Worm (Caenorhabditis elegans) whole organism, midembryonic: ENCODE data around the gene W04H10.5.

Experiments
- cog-1 ChIP-seq: sonication (generic microtip); optimal IDR thresholded peaks from 2 replicates; lab custom pipeline; 2016; ENCODE audit warnings: missing genetic modification characterization, missing compliant biosample characterization
- flt-1 ChIP-seq: fragments of 200-800 bp; sonication (Bioruptor generic); IDR thresholded peaks from 2 replicates; pipeline ENCODE4 v1.3.6; 2022; ENCODE audit warnings: missing genetic modification characterization, missing compliant biosample characterization
- med-1 ChIP-seq: sonication (generic microtip); optimal IDR thresholded peaks from 2 replicates; lab custom pipeline; 2017; ENCODE audit warnings: missing genetic modification characterization, mild to moderate bottlenecking, missing compliant biosample characterization, antibody characterized with exemption, missing genetic modification reagents; ENCODE audit not compliant: insufficient read depth
- ref-1 ChIP-seq: fragments of 200-800 bp; sonication (Bioruptor generic); conservative IDR thresholded peaks from 2 replicates; pipeline ENCODE4 v1.3.6; 2022; ENCODE audit warnings: missing genetic modification reagents, missing genetic modification characterization, missing compliant biosample characterization
- ztf-23 ChIP-seq: fragments of 200-800 bp; sonication (Bioruptor generic); IDR thresholded peaks from 2 replicates; pipeline ENCODE4 v1.3.6; 2022; ENCODE audit warnings: missing genetic modification reagents, missing genetic modification characterization, missing compliant biosample characterization
- ztf-29 ChIP-seq: fragments of 200-800 bp; sonication (Bioruptor generic); IDR thresholded peaks from 2 replicates; pipeline ENCODE4 v1.3.6; 2022; ENCODE audit warnings: missing genetic modification reagents, missing genetic modification characterization, missing compliant biosample characterization

DNA sequence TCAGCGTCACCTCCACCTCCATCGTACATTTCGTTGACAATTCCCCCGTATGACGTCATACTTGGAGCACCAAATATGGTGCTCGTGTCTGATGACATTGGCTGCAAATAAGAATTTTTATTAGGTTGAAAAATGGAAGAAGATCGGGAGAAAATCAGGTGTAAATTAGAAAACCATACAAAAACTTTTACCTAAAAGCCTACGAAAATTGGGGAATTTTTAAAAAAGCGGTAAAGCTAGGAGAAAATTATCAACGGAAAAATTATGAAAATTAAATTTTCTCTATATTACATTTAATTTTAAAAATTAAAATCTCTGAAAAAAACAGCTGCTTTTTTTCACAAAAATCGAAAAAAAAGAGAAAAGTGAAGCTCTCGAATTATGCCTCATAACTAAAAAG lies 18.3 kb downstream of the W04H10.5 start, which contains the start of gene T04B8.5:
- TF ChIP-seq med-1 (GFP tag; lab: Kevin White, UChicago) (no peak), flt-1 (GFP tag; lab: Robert Waterston, UW) (no peak), ztf-29 (GFP tag; lab: Robert Waterston, UW) (no peak), cog-1 (tag; lab: Kevin White, UChicago) (no peak), ztf-23 (GFP tag; lab: Robert Waterston, UW) (no peak), ref-1 (GFP tag; lab: Robert Waterston, UW) (no peak)
